Worm (Caenorhabditis elegans): ENCODE results near the gene C45B11.9.
A peak's percentile ranks its signal among the peaks of the same experiment; 100 is the strongest.

C45B11.9 gene

ce11 chrV:11004094-11004493 is 36.0 kb upstream of the C45B11.9 start:
- TF ChIP-seq aptf-3 (GFP tag; IDR thresholded peaks at IDR 0.05), result no peak
- TF ChIP-seq D2030.7 (GFP tag; IDR thresholded peaks at IDR 0.05), result no peak
- no peak for TF ChIP-seq hlh-12 (tag; optimal IDR thresholded peaks at IDR 0.05)
- no peak for TF ChIP-seq F37B4.10 (GFP tag; IDR thresholded peaks at IDR 0.05)
- TF ChIP-seq unc-62 (GFP tag; optimal IDR thresholded peaks at IDR 0.05), result no peak
- no peak for TF ChIP-seq hmg-20 (GFP tag; IDR thresholded peaks at IDR 0.05)
- no peak for TF ChIP-seq K12H6.12 (tag; optimal IDR thresholded peaks at IDR 0.05)
- no peak for TF ChIP-seq him-1 (tag; optimal IDR thresholded peaks at IDR 0.05)
- TF ChIP-seq let-526 (GFP tag; IDR thresholded peaks at IDR 0.05), result no peak
- no peak for TF ChIP-seq ama-1 (optimal IDR thresholded peaks at IDR 0.05)
- no peak for TF ChIP-seq ama-1 (GFP tag; optimal IDR thresholded peaks at IDR 0.05)
- no peak for TF ChIP-seq rcor-1 (GFP tag; IDR thresholded peaks at IDR 0.05)

- TF ChIP-seq F55B11.4 (tag; optimal IDR thresholded peaks at IDR 0.05; ENCODE audit: borderline replicate concordance, insufficient read depth) (no peak), nhr-80 (tag; optimal IDR thresholded peaks at IDR 0.05) (peak; percentile 92), Y95B8A.8 (GFP tag; IDR thresholded peaks at IDR 0.05) (no peak), egl-44 (GFP tag; IDR thresholded peaks at IDR 0.05) (no peak), nfya-1 (tag; optimal IDR thresholded peaks at IDR 0.05; ENCODE audit: borderline replicate concordance, insufficient read depth) (no peak), egl-18 (GFP tag; IDR thresholded peaks at IDR 0.05) (no peak), aptf-3 (GFP tag; IDR thresholded peaks at IDR 0.05) (no peak), cebp-1 (GFP tag; IDR thresholded peaks at IDR 0.05) (no peak), cebp-1 (tag; optimal IDR thresholded peaks at IDR 0.05) (peak; percentile 2), dox-1 (GFP tag; IDR thresholded peaks at IDR 0.05) (peak; percentile 30; the same call in 1 of the 2 replicates)
These were observed 32.5 kb upstream of the C45B11.9 start for ce11 chrV:11007651-11008050.

DNA sequence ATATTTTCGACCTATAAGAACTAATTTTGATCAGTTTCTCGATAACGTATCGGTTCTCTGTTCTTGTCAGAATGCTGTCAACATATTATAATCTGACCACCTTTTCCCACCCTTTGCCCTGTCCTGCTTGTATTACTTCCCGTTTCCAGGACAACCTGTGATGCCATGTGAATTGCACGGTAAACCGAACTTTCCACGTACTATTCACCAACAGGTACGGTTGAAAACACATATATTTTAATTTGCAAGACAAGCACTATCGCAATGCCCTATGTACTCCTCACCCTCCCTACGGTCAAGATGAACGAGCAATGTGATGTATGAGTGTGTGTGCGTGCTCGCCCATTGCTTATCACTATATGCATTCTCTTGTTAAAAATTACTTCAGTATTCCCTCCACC is 31.0 kb upstream of the C45B11.9 start:
- TF ChIP-seq ets-4 (GFP tag; optimal IDR thresholded peaks at IDR 0.05) (peak; percentile 73), F39B2.1 (GFP tag; IDR thresholded peaks at IDR 0.05) (no peak), madf-10 (tag; optimal IDR thresholded peaks at IDR 0.05) (peak; percentile 13), die-1 (tag; optimal IDR thresholded peaks at IDR 0.05) (no peak), lin-40 (tag; optimal IDR thresholded peaks at IDR 0.05) (peak; percentile 4), ztf-22 (GFP tag; optimal IDR thresholded peaks at IDR 0.05) (peak; percentile 89), cebp-1 (GFP tag; IDR thresholded peaks at IDR 0.05) (no peak), cebp-1 (tag; optimal IDR thresholded peaks at IDR 0.05) (peak; percentile 22), B0019.2 (GFP tag; conservative IDR thresholded peaks at IDR 0.05) (no peak), unc-62 (GFP tag; optimal IDR thresholded peaks at IDR 0.05) (peak; percentile 35), nhr-90 (tag; optimal IDR thresholded peaks at IDR 0.05) (peak; percentile 62), atf-7 (tag; optimal IDR thresholded peaks at IDR 0.05) (peak; percentile 69), let-607 (tag; optimal IDR thresholded peaks at IDR 0.05) (peak in 1 of 2 experiments; percentile 74), ztf-28 (GFP tag; IDR thresholded peaks at IDR 0.05) (no peak), dox-1 (GFP tag; IDR thresholded peaks at IDR 0.05) (peak; percentile 60), nhr-27 (tag; optimal IDR thresholded peaks at IDR 0.05) (no peak), tbp1 (GFP tag; optimal IDR thresholded peaks at IDR 0.05) (peak; percentile 2), pbrm-1 (GFP tag; IDR thresholded peaks at IDR 0.05) (0 out of 2 replicates have a peak, but pooled peaks have one; percentile 7), unc-130 (GFP tag; optimal IDR thresholded peaks at IDR 0.05) (no peak), athp-1 (tag; optimal IDR thresholded peaks at IDR 0.05) (no peak), F22D6.2 (tag; optimal IDR thresholded peaks at IDR 0.05) (peak; percentile 8), snpc-1.1 (tag; optimal IDR thresholded peaks at IDR 0.05; ENCODE audit: insufficient read depth) (no peak), sea-2 (GFP tag; IDR thresholded peaks at IDR 0.05) (no peak), egl-18 (GFP tag; IDR thresholded peaks at IDR 0.05) (no peak), dpl-1 (GFP tag; optimal IDR thresholded peaks at IDR 0.05) (no peak), nhr-80 (tag; optimal IDR thresholded peaks at IDR 0.05) (peak; percentile 99)
